Worm (Caenorhabditis elegans) whole organism, late embryonic: ENCODE results near the gene C27A2.8.

Source experiments
- ceh-2 ChIP-seq: sonication (generic microtip); optimal IDR thresholded peaks from 2 replicates; lab custom pipeline; 2016; ENCODE audit warnings: missing genotype, missing genetic modification characterization, missing compliant biosample characterization
- ceh-31 ChIP-seq: sonication (generic microtip); optimal IDR thresholded peaks from 2 replicates; lab custom pipeline; 2016; ENCODE audit warnings: missing genetic modification characterization, missing compliant biosample characterization
- ceh-6 ChIP-seq: fragments of 200-800 bp; sonication (Bioruptor generic); optimal IDR thresholded peaks from 2 replicates; lab custom pipeline; 2018; ENCODE audit warnings: mild to moderate bottlenecking, missing genetic modification characterization, missing compliant biosample characterization
- ceh-9 ChIP-seq: sonication (generic microtip); optimal IDR thresholded peaks from 2 replicates; lab custom pipeline; 2016; ENCODE audit warnings: mild to moderate bottlenecking, missing genetic modification characterization, inconsistent platforms, missing compliant biosample characterization
- che-1 ChIP-seq: sonication (generic microtip); optimal IDR thresholded peaks from 2 replicates; lab custom pipeline; 2016; ENCODE audit warnings: mild to moderate bottlenecking, missing genetic modification characterization, missing compliant biosample characterization
- elt-2 ChIP-seq: sonication (generic microtip); optimal IDR thresholded peaks from 2 replicates; lab custom pipeline; 2016; ENCODE audit warnings: missing genetic modification reagents, missing genetic modification characterization, missing compliant biosample characterization
- ets-4 ChIP-seq: sonication (generic microtip); optimal IDR thresholded peaks from 2 replicates; lab custom pipeline; 2016; ENCODE audit warnings: missing genetic modification characterization, missing compliant biosample characterization
- hlh-13 ChIP-seq: fragments of 200-800 bp; sonication (Bioruptor generic); optimal IDR thresholded peaks from 2 replicates; lab custom pipeline; 2018; ENCODE audit warnings: mild to moderate bottlenecking, missing genetic modification characterization, missing compliant biosample characterization
- pros-1 ChIP-seq: fragments of 150-350 bp; optimal IDR thresholded peaks from 2 replicates; lab custom pipeline; 2014; ENCODE audit warnings: missing biosample characterization, missing genetic modification reagents, missing genetic modification characterization
- rnt-1 ChIP-seq: sonication (generic microtip); optimal IDR thresholded peaks from 2 replicates; lab custom pipeline; 2016; ENCODE audit warnings: missing genetic modification characterization, missing compliant biosample characterization
- sdc-2 ChIP-seq: sonication (generic microtip); optimal IDR thresholded peaks from 2 replicates; lab custom pipeline; 2016; ENCODE audit warnings: missing genotype, missing genetic modification characterization, missing compliant biosample characterization
- sox-4 ChIP-seq: sonication (generic microtip); optimal IDR thresholded peaks from 2 replicates; lab custom pipeline; 2017; ENCODE audit warnings: mild to moderate bottlenecking, missing genetic modification characterization, inconsistent platforms, missing compliant biosample characterization
- unc-55 ChIP-seq: sonication (generic microtip); optimal IDR thresholded peaks from 2 replicates; lab custom pipeline; 2017; ENCODE audit warnings: missing biosample characterization, missing genetic modification reagents, missing genetic modification characterization

Gene C27A2.8

ce11 chrII:5020513-5021081 lies 47.2 kb downstream of the C27A2.8 start:
- TF ChIP-seq elt-2: peak; percentile 74
- no peak for TF ChIP-seq rnt-1
- TF ChIP-seq ceh-31 (tag; lab: Kevin White, UChicago): no peak
- TF ChIP-seq pros-1 (tag; lab: Kevin White, UChicago): no peak
- TF ChIP-seq ceh-9 (tag; lab: Kevin White, UChicago): no peak

ce11 chrII:5019389-5020108 lies 48.3 kb downstream of the C27A2.8 start:
- TF ChIP-seq ceh-2 (tag; lab: Kevin White, UChicago) (no peak), elt-2 (peak; percentile 93), sdc-2 (tag; lab: Kevin White, UChicago) (no peak)

- TF ChIP-seq ets-4: no peak
- TF ChIP-seq pros-1 (tag; lab: Kevin White, UChicago): no peak
- no peak for TF ChIP-seq hlh-13 (GFP tag; lab: Kevin White, UChicago)
- no peak for TF ChIP-seq elt-2
- no peak for TF ChIP-seq che-1
- no peak for TF ChIP-seq unc-55 (GFP tag; lab: Kevin White, UChicago)
- TF ChIP-seq sox-4: no peak
- TF ChIP-seq ceh-6: no peak
Observed at ce11 chrII:5018578-5018977, 49.3 kb downstream of the C27A2.8 start.
